Worm (Caenorhabditis elegans): ENCODE data around the gene trxr-1.

- TF ChIP-seq jun-1 (tag; optimal IDR thresholded peaks at IDR 0.05) (no peak), ceh-16 (tag; optimal IDR thresholded peaks at IDR 0.05) (no peak)
Measured at ce11 chrIV:7057677-7058076, 45.9 kb downstream of the trxr-1 start, which contains the start of gene srx-50.

Data from whole organism, L3 larva.